Fruit fly (Drosophila melanogaster) whole organism, embryonic: ENCODE data around the gene CG15529.
A peak's percentile ranks its signal among the peaks of the same experiment; 100 is the strongest.

ENCODE experiments used
- Aef1 ChIP-seq: fragments of 200-800 bp; sonication (Bioruptor generic); IDR thresholded peaks from 3 replicates; pipeline ENCODE4 v1.3.6; 2022; ENCODE audit warnings: missing biosample characterization, missing genetic modification characterization
- CG10267 ChIP-seq: fragments of 200-800 bp; sonication (Bioruptor generic); optimal IDR thresholded peaks from 2 replicates; lab custom pipeline; 2018; ENCODE audit warnings: missing biosample characterization, mild to moderate bottlenecking, missing genetic modification characterization, moderate library complexity
- CG10979 ChIP-seq: fragments of 200-800 bp; sonication (Bioruptor generic); optimal IDR thresholded peaks from 2 replicates; lab custom pipeline; 2018; ENCODE audit warnings: missing biosample characterization, mild to moderate bottlenecking, missing genetic modification characterization, moderate library complexity
- CG11696 ChIP-seq: fragments of 200-800 bp; sonication (Bioruptor generic); IDR thresholded peaks from 2 replicates; pipeline ENCODE4 v1.3.6; 2022; ENCODE audit warnings: missing biosample characterization, missing genetic modification characterization
- CG11723 ChIP-seq: fragments of 200-800 bp; sonication (Bioruptor generic); optimal IDR thresholded peaks from 2 replicates; lab custom pipeline; 2017; ENCODE audit warnings: missing biosample characterization, mild to moderate bottlenecking, missing genetic modification characterization
- CG12769 ChIP-seq: fragments of 200-800 bp; sonication (Bioruptor generic); optimal IDR thresholded peaks from 2 replicates; lab custom pipeline; 2019; ENCODE audit warnings: missing biosample characterization, mild to moderate bottlenecking, missing genetic modification characterization, moderate library complexity
- CG16815 ChIP-seq: fragments of 200-800 bp; sonication (Bioruptor generic); optimal IDR thresholded peaks from 3 replicates; lab custom pipeline; 2017; ENCODE audit warnings: missing biosample characterization, mild to moderate bottlenecking, missing genetic modification characterization
- CG17385 ChIP-seq: fragments of 200-800 bp; sonication (Bioruptor generic); optimal IDR thresholded peaks from 3 replicates; lab custom pipeline; 2018; ENCODE audit warnings: missing biosample characterization, mild to moderate bottlenecking, missing genetic modification characterization
- CG2199 ChIP-seq: fragments of 200-800 bp; sonication (Bioruptor generic); IDR thresholded peaks from 3 replicates; pipeline ENCODE4 v1.3.6; 2022; ENCODE audit warnings: missing biosample characterization, missing genetic modification characterization
- CG2712 ChIP-seq: fragments of 200-800 bp; optimal IDR thresholded peaks from 3 replicates; lab custom pipeline; 2019; ENCODE audit warnings: missing biosample characterization, mild to moderate bottlenecking, missing genetic modification characterization, moderate library complexity
- CG31224 ChIP-seq: fragments of 200-800 bp; sonication (Bioruptor generic); IDR thresholded peaks from 2 replicates; pipeline ENCODE4 v1.3.6; 2022; ENCODE audit warnings: missing biosample characterization, missing genetic modification characterization
- CG3281 ChIP-seq: fragments of 200-800 bp; sonication (Bioruptor generic); optimal IDR thresholded peaks from 3 replicates; lab custom pipeline; 2017; ENCODE audit warnings: missing biosample characterization, mild to moderate bottlenecking, missing genetic modification characterization
- CG33213 ChIP-seq: fragments of 200-800 bp; sonication (Bioruptor generic); optimal IDR thresholded peaks from 3 replicates; lab custom pipeline; 2016; ENCODE audit warnings: missing biosample characterization, missing genetic modification characterization
- CG3995 ChIP-seq: fragments of 200-800 bp; sonication (Bioruptor generic); optimal IDR thresholded peaks from 3 replicates; lab custom pipeline; 2016; ENCODE audit warnings: missing biosample characterization, missing genetic modification characterization
- CG6791 ChIP-seq: fragments of 200-800 bp; sonication (Bioruptor generic); IDR thresholded peaks from 3 replicates; pipeline ENCODE4 v1.3.6; 2022; ENCODE audit warnings: missing biosample characterization, missing genetic modification characterization; ENCODE audit not compliant: partially characterized antibody
- CG7372 ChIP-seq: fragments of 200-800 bp; sonication (Bioruptor generic); IDR thresholded peaks from 2 replicates; pipeline ENCODE4 v1.3.6; 2022; ENCODE audit warnings: missing biosample characterization, missing genetic modification characterization
- CG7745 ChIP-seq: fragments of 200-800 bp; sonication (Bioruptor generic); optimal IDR thresholded peaks from 2 replicates; lab custom pipeline; 2018; ENCODE audit warnings: missing biosample characterization, mild to moderate bottlenecking, missing genetic modification characterization, moderate library complexity
- CG8281 ChIP-seq: fragments of 200-800 bp; sonication (Bioruptor generic); optimal IDR thresholded peaks from 2 replicates; lab custom pipeline; 2018; ENCODE audit warnings: missing biosample characterization, mild to moderate bottlenecking, missing genetic modification characterization, moderate library complexity
- CG8359 ChIP-seq: fragments of 200-800 bp; sonication (Bioruptor generic); optimal IDR thresholded peaks from 2 replicates; lab custom pipeline; 2017; ENCODE audit warnings: missing biosample characterization, mild to moderate bottlenecking, missing genetic modification characterization, borderline replicate concordance
- CG8478 ChIP-seq: fragments of >200 bp; optimal IDR thresholded peaks from 2 replicates; lab custom pipeline; 2018
- CG9727 ChIP-seq: fragments of 200-800 bp; sonication (Bioruptor generic); optimal IDR thresholded peaks from 3 replicates; lab custom pipeline; 2017; ENCODE audit warnings: missing biosample characterization, mild to moderate bottlenecking, missing genetic modification characterization
- CG9797 ChIP-seq: fragments of 200-800 bp; sonication (Bioruptor generic); optimal IDR thresholded peaks from 3 replicates; lab custom pipeline; 2018; ENCODE audit warnings: missing biosample characterization, mild to moderate bottlenecking, missing genetic modification characterization
- Dfd ChIP-seq, 2 experiments: fragments of >200 bp; optimal IDR thresholded peaks; 2 replicates each; lab custom pipeline; 2017; ENCODE audit warnings: missing biosample characterization in 2 of 2, missing genetic modification characterization in 2 of 2
- Ets65A ChIP-seq: fragments of 200-800 bp; sonication (Bioruptor generic); peaks from one replicate; lab custom pipeline; 2016; ENCODE audit warnings: missing biosample characterization, missing genetic modification characterization
- HmgD ChIP-seq: fragments of 200-800 bp; sonication (Bioruptor generic); optimal IDR thresholded peaks from 3 replicates; lab custom pipeline; 2016; ENCODE audit warnings: missing biosample characterization, missing genetic modification characterization
- Hr39 ChIP-seq: fragments of >200 bp; optimal IDR thresholded peaks from 2 replicates; lab custom pipeline; 2017
- Hr78 ChIP-seq, 2 experiments: fragments of 200-800 bp in 1 of 2; fragments of >200 bp in 1 of 2; sonication (Bioruptor generic) in 1 of 2; optimal IDR thresholded peaks; 2 replicates each; lab custom pipeline; 2017 to 2019; ENCODE audit warnings: missing biosample characterization in 2 of 2, missing genetic modification characterization in 2 of 2, mild to moderate bottlenecking in 1 of 2, moderate library complexity in 1 of 2
- MBD-R2 ChIP-seq: fragments of 200-800 bp; sonication (Bioruptor generic); IDR thresholded peaks from 2 replicates; pipeline ENCODE4 v1.3.6; 2022; ENCODE audit warnings: missing biosample characterization, missing genetic modification characterization
- Med ChIP-seq: fragments of 200-800 bp; sonication (Bioruptor generic); peaks from one replicate; lab custom pipeline; 2016; ENCODE audit warnings: missing biosample characterization, missing genetic modification characterization, mild to moderate bottlenecking, inconsistent platforms, moderate library complexity
- NK7.1 ChIP-seq: fragments of 200-800 bp; sonication (Bioruptor generic); optimal IDR thresholded peaks from 3 replicates; lab custom pipeline; 2016; ENCODE audit warnings: missing biosample characterization, missing genetic modification characterization
- Ptx1 ChIP-seq: fragments of 200-800 bp; sonication (Bioruptor generic); IDR thresholded peaks from 2 replicates; pipeline ENCODE4 v1.3.6; 2022; ENCODE audit warnings: missing biosample characterization, missing genetic modification characterization
- al ChIP-seq: fragments of 200-800 bp; sonication (Bioruptor generic); IDR thresholded peaks from 2 replicates; pipeline ENCODE4 v1.3.6; 2022; ENCODE audit warnings: missing biosample characterization, missing genetic modification characterization
- bbx ChIP-seq: fragments of 200-800 bp; sonication (Bioruptor generic); IDR thresholded peaks from 2 replicates; pipeline ENCODE4 v1.3.6; 2022; ENCODE audit warnings: missing biosample characterization, missing genetic modification characterization; ENCODE audit not compliant: partially characterized antibody
- ci ChIP-seq: fragments of 200-800 bp; sonication (Bioruptor generic); IDR thresholded peaks from 3 replicates; pipeline ENCODE4 v1.3.6; 2022; ENCODE audit warnings: missing biosample characterization, missing genetic modification characterization
- dpn ChIP-seq, 2 experiments: fragments of 200-800 bp; sonication (Bioruptor generic); optimal IDR thresholded peaks; 3 replicates each; lab custom pipeline; 2016; ENCODE audit warnings: missing biosample characterization in 2 of 2, missing genetic modification characterization in 2 of 2
- ems ChIP-seq: fragments of 200-800 bp; sonication (Bioruptor generic); optimal IDR thresholded peaks from 3 replicates; lab custom pipeline; 2016; ENCODE audit warnings: missing biosample characterization, missing genetic modification characterization
- gcm2 ChIP-seq: fragments of 200-800 bp; sonication (Bioruptor generic); optimal IDR thresholded peaks from 2 replicates; lab custom pipeline; 2016; ENCODE audit warnings: missing biosample characterization, missing genetic modification characterization
- gem ChIP-seq: fragments of 200-800 bp; sonication (Bioruptor generic); optimal IDR thresholded peaks from 2 replicates; lab custom pipeline; 2019; ENCODE audit warnings: missing biosample characterization, mild to moderate bottlenecking, missing genetic modification characterization, moderate library complexity
- gfzf ChIP-seq: fragments of 200-800 bp; sonication (Bioruptor generic); optimal IDR thresholded peaks from 2 replicates; lab custom pipeline; 2016; ENCODE audit warnings: missing biosample characterization, mild to moderate bottlenecking, missing genetic modification characterization, moderate library complexity
- ind ChIP-seq: fragments of 200-800 bp; sonication (Bioruptor generic); optimal IDR thresholded peaks from 3 replicates; lab custom pipeline; 2016; ENCODE audit warnings: missing biosample characterization, missing genetic modification characterization
- klu ChIP-seq: fragments of 200-800 bp; sonication (Bioruptor generic); IDR thresholded peaks from 2 replicates; pipeline ENCODE4 v1.3.6; 2022; ENCODE audit warnings: missing biosample characterization, missing genetic modification characterization
- mirr ChIP-seq: fragments of 200-800 bp; sonication (Bioruptor generic); optimal IDR thresholded peaks from 3 replicates; lab custom pipeline; 2018; ENCODE audit warnings: missing biosample characterization, mild to moderate bottlenecking, missing genetic modification characterization
- prd ChIP-seq, 3 experiments: fragments of >200 bp in 2 of 3; fragments of 200-800 bp in 1 of 3; sonication (Bioruptor generic) in 1 of 3; optimal IDR thresholded peaks in 2 of 3; IDR thresholded peaks in 1 of 3; 2 replicates in 2 of 3; 3 replicates in 1 of 3; pipeline versions ENCODE4 v1.3.6 to Lab custom; 2017 to 2022; ENCODE audit warnings: missing biosample characterization in 1 of 3, missing genetic modification characterization in 1 of 3
- pros ChIP-seq: fragments of 200-800 bp; sonication (Bioruptor generic); optimal IDR thresholded peaks from 3 replicates; lab custom pipeline; 2019; ENCODE audit warnings: missing biosample characterization, mild to moderate bottlenecking, missing genetic modification characterization, moderate library complexity
- sisA ChIP-seq: fragments of 200-800 bp; sonication (Bioruptor generic); IDR thresholded peaks from 2 replicates; pipeline ENCODE4 v1.3.6; 2022; ENCODE audit warnings: missing biosample characterization, missing genetic modification characterization
- sr ChIP-seq: fragments of 200-800 bp; sonication (Bioruptor generic); IDR thresholded peaks from 3 replicates; pipeline ENCODE4 v1.3.6; 2022; ENCODE audit warnings: missing biosample characterization, missing genetic modification characterization
- sug ChIP-seq: fragments of 200-800 bp; optimal IDR thresholded peaks from 2 replicates; lab custom pipeline; 2019; ENCODE audit warnings: missing biosample characterization, mild to moderate bottlenecking, missing genetic modification characterization, moderate library complexity
- tna ChIP-seq: fragments of 200-800 bp; sonication (Bioruptor generic); IDR thresholded peaks from 2 replicates; pipeline ENCODE4 v1.3.6; 2022; ENCODE audit warnings: missing biosample characterization, missing genetic modification characterization; ENCODE audit not compliant: partially characterized antibody
- unpg ChIP-seq: fragments of 200-800 bp; sonication (Bioruptor generic); optimal IDR thresholded peaks from 3 replicates; lab custom pipeline; 2018; ENCODE audit warnings: missing biosample characterization, mild to moderate bottlenecking, missing genetic modification characterization, moderate library complexity
- wek ChIP-seq: fragments of 200-800 bp; sonication (Bioruptor generic); optimal IDR thresholded peaks from 3 replicates; lab custom pipeline; 2018; ENCODE audit warnings: missing biosample characterization, mild to moderate bottlenecking, missing genetic modification characterization, moderate library complexity
- zen2 ChIP-seq: fragments of 200-800 bp; sonication (Bioruptor generic); IDR thresholded peaks from 3 replicates; pipeline ENCODE4 v1.3.6; 2022; ENCODE audit warnings: missing biosample characterization, missing genetic modification characterization; ENCODE audit not compliant: partially characterized antibody

CG15529 gene

DNA sequence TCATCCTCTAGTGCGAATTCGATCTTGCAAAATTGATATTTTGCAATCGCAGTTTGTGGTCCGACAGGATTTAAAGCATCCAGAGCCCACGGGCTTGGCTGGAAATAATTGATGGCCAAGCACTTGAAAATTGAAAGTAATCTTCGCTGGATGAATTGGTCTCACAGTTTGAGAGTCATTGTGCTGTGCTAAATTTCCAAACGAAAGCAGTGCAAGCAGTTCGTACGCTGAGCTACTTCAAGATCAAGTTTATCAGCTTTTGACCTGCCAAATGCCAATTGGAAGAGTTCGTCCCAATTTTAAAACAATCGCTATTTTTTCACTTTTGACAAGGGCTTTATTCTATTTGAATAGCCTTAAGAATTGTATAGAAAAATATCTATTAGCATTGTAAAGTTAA lies 2.0 kb downstream of the CG15529 start (continued):
- TF ChIP-seq CG9797 (GFP tag; lab: Kevin White, UChicago) (no peak), Aef1 (GFP tag; lab: Robert Waterston, UW) (no peak), CG11696 (no peak), CG8359 (GFP tag; lab: Kevin White, UChicago) (no peak), CG6791 (GFP tag; lab: Robert Waterston, UW) (peak; percentile 65; the same call in 2 of the 3 replicates), CG7372 (GFP tag; lab: Robert Waterston, UW) (no peak), unpg (GFP tag; lab: Kevin White, UChicago) (no peak), tna (no peak), wek (GFP tag; lab: Kevin White, UChicago) (no peak), gcm2 (no peak), zen2 (no peak), CG16815 (GFP tag; lab: Kevin White, UChicago) (no peak), CG7745 (tag; lab: Kevin White, UChicago) (no peak), MBD-R2 (peak; percentile 16; the same call in 1 of the 2 replicates), mirr (GFP tag; lab: Kevin White, UChicago) (no peak), CG17385 (GFP tag; lab: Kevin White, UChicago) (no peak), gem (tag; lab: Kevin White, UChicago) (no peak), dpn (GFP tag; optimal IDR thresholded peaks at IDR 0.05; lab: Kevin White, UChicago) (no peak), ems (GFP tag; lab: Kevin White, UChicago) (no peak), CG2712 (tag; lab: Kevin White, UChicago) (no peak), Hr78 (GFP tag; optimal IDR thresholded peaks at IDR 0.05; lab: Kevin White, UChicago) (peak in 1 of 2 experiments; percentile 17), Dfd (GFP tag; optimal IDR thresholded peaks at IDR 0.05; lab: Kevin White, UChicago) (no peak), CG10267 (no peak), sug (tag; lab: Kevin White, UChicago) (no peak), Ptx1 (GFP tag; lab: Robert Waterston, UW) (no peak), prd (optimal IDR thresholded peaks at IDR 0.05; lab: Kevin White, UChicago) (no peak), prd (GFP tag; IDR thresholded peaks at IDR 0.05; lab: Robert Waterston, UW) (peak; percentile 15; the same call in 1 of the 3 replicates), pros (no peak), Hr39 (no peak), Ets65A (GFP tag; lab: Kevin White, UChicago) (no peak), CG8281 (tag; lab: Kevin White, UChicago) (no peak), klu (GFP tag; lab: Robert Waterston, UW) (no peak), ind (no peak), al (GFP tag; lab: Robert Waterston, UW) (no peak), sisA (GFP tag; lab: Robert Waterston, UW) (no peak), CG9727 (no peak), CG11723 (GFP tag; lab: Kevin White, UChicago) (no peak), sr (GFP tag; lab: Robert Waterston, UW) (no peak), CG2199 (GFP tag; lab: Robert Waterston, UW) (peak; percentile 90), HmgD (peak; percentile 3), CG3281 (GFP tag; lab: Kevin White, UChicago) (no peak), CG3995 (GFP tag; lab: Kevin White, UChicago) (no peak), gfzf (GFP tag; lab: Kevin White, UChicago) (no peak), Med (GFP tag; lab: Kevin White, UChicago) (peak; percentile 36), NK7.1 (no peak), CG8478 (lab: Kevin White, UChicago) (no peak), bbx (GFP tag; lab: Robert Waterston, UW) (0 out of 2 replicates have a peak, but pooled peaks have one; percentile 22), CG12769 (tag; lab: Kevin White, UChicago) (no peak), CG33213 (GFP tag; lab: Kevin White, UChicago) (no peak), CG10979 (tag; lab: Kevin White, UChicago) (no peak), CG31224 (no peak), ci (0 out of 3 replicates have a peak, but pooled peaks have one; percentile 9)
